Worm (Caenorhabditis elegans): Measurements from ENCODE around the gene C23G10.1.

The C23G10.1 gene

DNA sequence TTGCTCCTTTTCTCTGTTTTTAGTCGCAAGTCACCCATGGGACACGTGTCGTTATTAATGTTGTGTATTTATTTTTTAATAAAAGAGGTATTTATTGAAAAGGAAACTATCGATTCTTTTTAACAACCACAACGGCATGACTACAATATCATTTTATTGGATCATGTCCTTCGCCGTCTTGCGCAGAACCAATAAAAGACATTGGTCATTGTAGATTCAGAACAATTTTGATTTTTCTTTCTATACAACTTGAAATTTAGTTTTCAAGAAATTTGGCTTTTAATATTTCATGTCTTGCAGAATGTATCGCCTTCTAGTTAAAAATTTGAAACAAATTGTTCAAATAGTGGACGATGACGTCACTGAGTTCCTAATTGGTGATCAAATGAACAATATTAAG is 42.4 kb downstream of the C23G10.1 start, which contains the start of gene amdh-1 (continued):
- TF ChIP-seq daf-19 (GFP tag; conservative IDR thresholded peaks at IDR 0.05) (no peak), zfp-3 (GFP tag; conservative IDR thresholded peaks at IDR 0.05) (no peak), ZK337.2 (GFP tag; IDR thresholded peaks at IDR 0.05) (no peak)

- TF ChIP-seq gei-8 (GFP tag; optimal IDR thresholded peaks at IDR 0.05) (no peak), Y105C5A.15 (GFP tag; IDR thresholded peaks at IDR 0.05) (no peak), lsy-2 (tag; optimal IDR thresholded peaks at IDR 0.05) (no peak), snpc-1.2 (GFP tag; IDR thresholded peaks at IDR 0.05) (no peak), hlh-11 (tag; optimal IDR thresholded peaks at IDR 0.05) (no peak), hif-1 (tag; optimal IDR thresholded peaks at IDR 0.05) (no peak), lin-39 (tag; optimal IDR thresholded peaks at IDR 0.05) (no peak), mes-2 (tag; optimal IDR thresholded peaks at IDR 0.05; ENCODE audit: poor library complexity, severe bottlenecking) (no peak), unc-39 (tag; optimal IDR thresholded peaks at IDR 0.05) (no peak), nhr-25 (tag; optimal IDR thresholded peaks at IDR 0.05; ENCODE audit: borderline replicate concordance, insufficient read depth) (no peak), aly-2 (tag; optimal IDR thresholded peaks at IDR 0.05) (no peak), pha-4 (GFP tag; IDR thresholded peaks at IDR 0.05) (no peak), pha-4 (tag; optimal IDR thresholded peaks at IDR 0.05) (no peak), F26F4.8 (GFP tag; conservative IDR thresholded peaks at IDR 0.05) (no peak), F37D6.2 (tag; optimal IDR thresholded peaks at IDR 0.05) (no peak)
These were observed 45.7 kb downstream of the C23G10.1 start, which contains the start of gene srg-8 for ce11 chrIII:6254737-6255136. Gene srg-8 (minus strand): TSS chrIII:6254837.

- TF ChIP-seq ZK337.2 (GFP tag; IDR thresholded peaks at IDR 0.05) (no peak), snpc-1.2 (GFP tag; IDR thresholded peaks at IDR 0.05) (no peak), ces-1 (GFP tag; optimal IDR thresholded peaks at IDR 0.05) (no peak), Y5F2A.4 (GFP tag; optimal IDR thresholded peaks at IDR 0.05) (no peak), T20F7.1 (GFP tag; optimal IDR thresholded peaks at IDR 0.05) (no peak), php-3 (GFP tag; IDR thresholded peaks at IDR 0.05) (no peak), spr-1 (tag; optimal IDR thresholded peaks at IDR 0.05) (no peak), lin-15B (tag; optimal IDR thresholded peaks at IDR 0.05) (no peak), nhr-28 (tag; optimal IDR thresholded peaks at IDR 0.05) (no peak)
These were observed 47.6 kb downstream of the C23G10.1 start, which contains the start of gene srg-9 for ce11 chrIII:6256675-6257074. Gene srg-9 (minus strand): TSS chrIII:6256775.

ce11 chrIII:6258262-6258661 is 49.2 kb downstream of the C23G10.1 start, which contains the start of gene srg-1:
Gene srg-1 (minus strand): TSS chrIII:6258362.
- TF ChIP-seq ztf-7 (tag; optimal IDR thresholded peaks at IDR 0.05) = no peak
- no peak for TF ChIP-seq ZK337.2 (GFP tag; IDR thresholded peaks at IDR 0.05)
- no peak for TF ChIP-seq vab-7 (GFP tag; IDR thresholded peaks at IDR 0.05)
- TF ChIP-seq daf-12 (tag; optimal IDR thresholded peaks at IDR 0.05) = no peak
- TF ChIP-seq aha-1 (tag) = no peak
- no peak for TF ChIP-seq pqm-1 (tag; optimal IDR thresholded peaks at IDR 0.05)
- no peak for TF ChIP-seq mep-1 (tag; optimal IDR thresholded peaks at IDR 0.05)
- no peak for TF ChIP-seq Y5F2A.4 (GFP tag; optimal IDR thresholded peaks at IDR 0.05)
- TF ChIP-seq hlh-11 (tag; optimal IDR thresholded peaks at IDR 0.05) = no peak
- no peak for TF ChIP-seq arid-1 (GFP tag; conservative IDR thresholded peaks at IDR 0.05)
- TF ChIP-seq jun-1 (tag; optimal IDR thresholded peaks at IDR 0.05) = no peak
- TF ChIP-seq unc-62 (GFP tag; optimal IDR thresholded peaks at IDR 0.05 in 1 of 2) = no peak
- TF ChIP-seq unc-62 (tag; optimal IDR thresholded peaks at IDR 0.05) = no peak
- no peak for TF ChIP-seq rbr-2 (tag; optimal IDR thresholded peaks at IDR 0.05)
- TF ChIP-seq ztf-11 (tag; optimal IDR thresholded peaks at IDR 0.05) = no peak
- TF ChIP-seq tag-97 (GFP tag; IDR thresholded peaks at IDR 0.05) = no peak
- TF ChIP-seq T26A8.4 (GFP tag; IDR thresholded peaks at IDR 0.05) = no peak
- TF ChIP-seq egl-43 (GFP tag; IDR thresholded peaks at IDR 0.05) = no peak
- no peak for TF ChIP-seq daf-8 (GFP tag; IDR thresholded peaks at IDR 0.05)

Data from whole organism, L4 larva.